Fruit fly (Drosophila melanogaster) whole organism, prepupa: ENCODE data around the gene sit.

Experiments
- CG10631 ChIP-seq: fragments of 200-800 bp; sonication (Bioruptor generic); optimal IDR thresholded peaks from 2 replicates; lab custom pipeline; 2016; ENCODE audit warnings: missing biosample characterization, missing genetic modification characterization
- CG10669 ChIP-seq: fragments of 200-800 bp; sonication (Bioruptor generic); optimal IDR thresholded peaks from 3 replicates; lab custom pipeline; 2018; ENCODE audit warnings: missing biosample characterization, mild to moderate bottlenecking, missing genetic modification characterization, moderate library complexity
- CG11762 ChIP-seq: fragments of 200-800 bp; sonication (Bioruptor generic); optimal IDR thresholded peaks from 3 replicates; lab custom pipeline; 2016; ENCODE audit warnings: missing biosample characterization, missing genetic modification characterization; ENCODE audit not compliant: insufficient read depth
- CG11902 ChIP-seq: fragments of 200-800 bp; sonication (Bioruptor generic); optimal IDR thresholded peaks from 3 replicates; lab custom pipeline; 2016; ENCODE audit warnings: missing biosample characterization, missing genetic modification characterization
- CG1621 ChIP-seq: fragments of 200-800 bp; sonication (Bioruptor generic); optimal IDR thresholded peaks from 3 replicates; lab custom pipeline; 2018; ENCODE audit warnings: missing biosample characterization, mild to moderate bottlenecking, missing genetic modification characterization
- CG16779 ChIP-seq: fragments of 200-800 bp; sonication (Bioruptor generic); optimal IDR thresholded peaks from 3 replicates; lab custom pipeline; 2017; ENCODE audit warnings: missing biosample characterization, mild to moderate bottlenecking, missing genetic modification characterization
- CG3032 ChIP-seq: fragments of 200-800 bp; optimal IDR thresholded peaks from 2 replicates; lab custom pipeline; 2019; ENCODE audit warnings: missing biosample characterization, mild to moderate bottlenecking, missing genetic modification characterization, moderate library complexity
- CG31627 ChIP-seq: fragments of 200-800 bp; sonication (Bioruptor generic); optimal IDR thresholded peaks from 3 replicates; lab custom pipeline; 2016; ENCODE audit warnings: missing biosample characterization, missing genetic modification characterization
- CG32006 ChIP-seq: fragments of 200-800 bp; sonication (Bioruptor generic); optimal IDR thresholded peaks from 3 replicates; lab custom pipeline; 2017; ENCODE audit warnings: missing biosample characterization, mild to moderate bottlenecking, missing genetic modification characterization
- CG3919 ChIP-seq: fragments of 200-800 bp; sonication (Bioruptor generic); optimal IDR thresholded peaks from 3 replicates; lab custom pipeline; 2016; ENCODE audit warnings: missing biosample characterization, missing genetic modification characterization
- CG6163 ChIP-seq: fragments of 200-800 bp; sonication (Bioruptor generic); IDR thresholded peaks from 3 replicates; pipeline ENCODE4 v1.3.6; 2022; ENCODE audit warnings: missing biosample characterization, missing genetic modification characterization
- CG6276 ChIP-seq: fragments of 200-800 bp; sonication (Bioruptor generic); optimal IDR thresholded peaks from 2 replicates; lab custom pipeline; 2017; ENCODE audit warnings: missing biosample characterization, mild to moderate bottlenecking, missing genetic modification characterization
- CG6854 ChIP-seq: fragments of 200-800 bp; sonication (Bioruptor generic); optimal IDR thresholded peaks from 2 replicates; lab custom pipeline; 2017; ENCODE audit warnings: missing biosample characterization, mild to moderate bottlenecking, missing genetic modification characterization
- CG7368 ChIP-seq: fragments of 200-800 bp; sonication (Bioruptor generic); optimal IDR thresholded peaks from 3 replicates; lab custom pipeline; 2016; ENCODE audit warnings: missing biosample characterization, missing genetic modification characterization
- CG8319 ChIP-seq: fragments of 200-800 bp; sonication (Bioruptor generic); optimal IDR thresholded peaks from 3 replicates; lab custom pipeline; 2016; ENCODE audit warnings: missing biosample characterization, missing genetic modification characterization
- Eip78C ChIP-seq: fragments of 200-800 bp; sonication (Bioruptor generic); peaks from one replicate; lab custom pipeline; 2016; ENCODE audit warnings: missing biosample characterization, missing genetic modification characterization
- Eip93F ChIP-seq: fragments of 200-800 bp; sonication (Bioruptor generic); optimal IDR thresholded peaks from 2 replicates; lab custom pipeline; 2016; ENCODE audit warnings: missing biosample characterization, mild to moderate bottlenecking, missing genetic modification characterization
- Gug ChIP-seq: fragments of 200-800 bp; sonication (Bioruptor generic); IDR thresholded peaks from 2 replicates; pipeline ENCODE4 v1.3.6; 2022; ENCODE audit warnings: missing biosample characterization, missing genetic modification characterization
- Hr39 ChIP-seq: fragments of 200-800 bp; sonication (Bioruptor generic); optimal IDR thresholded peaks from 2 replicates; lab custom pipeline; 2016; ENCODE audit warnings: missing biosample characterization, missing genetic modification characterization
- Met ChIP-seq: fragments of 200-800 bp; sonication (Bioruptor generic); optimal IDR thresholded peaks from 3 replicates; lab custom pipeline; 2016; ENCODE audit warnings: missing biosample characterization, missing genetic modification characterization
- Smox ChIP-seq: fragments of 200-800 bp; sonication (Bioruptor generic); optimal IDR thresholded peaks from 3 replicates; lab custom pipeline; 2016; ENCODE audit warnings: missing biosample characterization, missing genetic modification characterization
- Sox102F ChIP-seq: fragments of 200-800 bp; sonication (Bioruptor generic); optimal IDR thresholded peaks from 2 replicates; lab custom pipeline; 2016; ENCODE audit warnings: missing biosample characterization, mild to moderate bottlenecking, missing genetic modification characterization
- Sox14 ChIP-seq: fragments of 200-800 bp; sonication (Bioruptor generic); optimal IDR thresholded peaks from 3 replicates; lab custom pipeline; 2016; ENCODE audit warnings: missing biosample characterization, missing genetic modification characterization
- acj6 ChIP-seq: fragments of 200-800 bp; sonication (Bioruptor generic); optimal IDR thresholded peaks from 3 replicates; lab custom pipeline; 2016; ENCODE audit warnings: missing biosample characterization, missing genetic modification characterization
- cyc ChIP-seq: fragments of 200-800 bp; sonication (Bioruptor generic); optimal IDR thresholded peaks from 3 replicates; lab custom pipeline; 2016; ENCODE audit warnings: missing biosample characterization, missing genetic modification characterization
- dsx ChIP-seq: fragments of 200-800 bp; optimal IDR thresholded peaks from 3 replicates; lab custom pipeline; 2019; ENCODE audit warnings: missing biosample characterization, mild to moderate bottlenecking, missing genetic modification characterization, moderate library complexity; ENCODE audit not compliant: poor library complexity, severe bottlenecking
- esn ChIP-seq: fragments of 200-800 bp; sonication (Bioruptor generic); optimal IDR thresholded peaks from 2 replicates; lab custom pipeline; 2016; ENCODE audit warnings: missing biosample characterization, mild to moderate bottlenecking, missing genetic modification characterization, moderate library complexity
- fd59A ChIP-seq: fragments of 200-800 bp; sonication (Bioruptor generic); optimal IDR thresholded peaks from 2 replicates; lab custom pipeline; 2017; ENCODE audit warnings: missing biosample characterization, mild to moderate bottlenecking, missing genetic modification characterization, missing genetic modification reagents
- fd85E ChIP-seq: fragments of 200-800 bp; sonication (Bioruptor generic); optimal IDR thresholded peaks from 3 replicates; lab custom pipeline; 2016; ENCODE audit warnings: missing biosample characterization, missing genetic modification characterization
- fkh ChIP-seq: fragments of 200-800 bp; sonication (Bioruptor generic); optimal IDR thresholded peaks from 3 replicates; lab custom pipeline; 2017; ENCODE audit warnings: missing biosample characterization, mild to moderate bottlenecking, missing genetic modification characterization, moderate library complexity
- lz ChIP-seq: fragments of 200-800 bp; sonication (Bioruptor generic); optimal IDR thresholded peaks from 3 replicates; lab custom pipeline; 2016; ENCODE audit warnings: missing biosample characterization, missing genetic modification characterization
- net ChIP-seq: fragments of 200-800 bp; sonication (Bioruptor generic); optimal IDR thresholded peaks from 3 replicates; lab custom pipeline; 2016; ENCODE audit warnings: missing biosample characterization, missing genetic modification characterization
- pdm3 ChIP-seq: fragments of 200-800 bp; sonication (Bioruptor generic); optimal IDR thresholded peaks from 3 replicates; lab custom pipeline; 2016; ENCODE audit warnings: missing biosample characterization, missing genetic modification characterization
- salr ChIP-seq, 2 experiments: fragments of 200-800 bp; sonication (Bioruptor generic); optimal IDR thresholded peaks; 3 replicates each; lab custom pipeline; 2016 to 2018; ENCODE audit warnings: missing biosample characterization in 2 of 2, missing genetic modification characterization in 2 of 2, mild to moderate bottlenecking in 1 of 2
- spab ChIP-seq: fragments of 200-800 bp; sonication (Bioruptor generic); optimal IDR thresholded peaks from 2 replicates; lab custom pipeline; 2017; ENCODE audit warnings: missing biosample characterization, mild to moderate bottlenecking, missing genetic modification characterization, missing genetic modification reagents
- topi ChIP-seq: fragments of 200-800 bp; sonication (Bioruptor generic); optimal IDR thresholded peaks from 3 replicates; lab custom pipeline; 2016; ENCODE audit warnings: missing biosample characterization, missing genetic modification characterization
- vri ChIP-seq: fragments of 200-800 bp; sonication (Bioruptor generic); optimal IDR thresholded peaks from 3 replicates; lab custom pipeline; 2016; ENCODE audit warnings: missing biosample characterization, mild to moderate bottlenecking, missing genetic modification characterization

sit gene

dm6 chr3R:22587419-22587963 lies 25.1 kb upstream of the sit start, which contains the start of gene Efa6 (continued):
- no peak for TF ChIP-seq pdm3 (GFP tag; lab: Kevin White, UChicago)
- TF ChIP-seq salr (GFP tag; optimal IDR thresholded peaks at IDR 0.05; lab: Kevin White, UChicago) = no peak
- no peak for TF ChIP-seq Met (GFP tag; lab: Kevin White, UChicago)
- TF ChIP-seq CG6163 = no peak
- no peak for TF ChIP-seq CG10631 (GFP tag; lab: Kevin White, UChicago)
- peak; percentile 53 for TF ChIP-seq esn (GFP tag; lab: Kevin White, UChicago)
- no peak for TF ChIP-seq vri (GFP tag; lab: Kevin White, UChicago)
- no peak for TF ChIP-seq CG16779
- peak; percentile 40 for TF ChIP-seq topi
- TF ChIP-seq CG8319 = no peak
- TF ChIP-seq net (GFP tag; lab: Kevin White, UChicago) = no peak
- peak; percentile 53 for TF ChIP-seq Sox14

dm6 chr3R:22586525-22586924 lies 24.2 kb upstream of the sit start, which contains the start of gene btn:
btn (minus strand) TSS chr3R:22586625.
- TF ChIP-seq cyc (GFP tag; lab: Kevin White, UChicago) = no peak
- TF ChIP-seq CG31627 (GFP tag; lab: Kevin White, UChicago) = no peak
- TF ChIP-seq CG10631 (GFP tag; lab: Kevin White, UChicago) = no peak
- no peak for TF ChIP-seq CG16779
- no peak for TF ChIP-seq CG1621 (tag; lab: Kevin White, UChicago)
- no peak for TF ChIP-seq spab
- TF ChIP-seq CG6854 (GFP tag; lab: Kevin White, UChicago) = no peak
- no peak for TF ChIP-seq acj6
- no peak for TF ChIP-seq lz (GFP tag; lab: Kevin White, UChicago)
- no peak for TF ChIP-seq pdm3 (GFP tag; lab: Kevin White, UChicago)
- no peak for TF ChIP-seq Smox (GFP tag; lab: Kevin White, UChicago)

DNA sequence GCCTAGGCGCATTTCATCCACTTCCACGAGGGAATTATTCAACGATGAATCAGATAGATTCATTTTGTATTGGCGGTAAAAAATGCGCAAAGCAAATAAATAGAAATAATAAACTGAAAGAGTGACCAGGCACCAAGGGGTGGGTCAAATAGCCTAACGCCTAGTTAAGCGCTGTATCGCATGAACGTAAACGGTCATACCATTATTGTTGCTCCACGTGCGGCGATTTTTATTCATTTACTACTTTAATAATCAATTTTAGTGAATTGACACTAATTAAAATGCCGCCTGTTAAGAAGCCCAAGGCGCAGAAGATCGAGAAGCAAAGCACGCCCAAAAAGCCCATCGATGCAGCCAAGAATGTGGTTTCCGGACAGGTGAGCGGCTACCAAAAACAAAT lies 22.2 kb upstream of the sit start, which contains the start of the genes CG33107 and CG6937:
Gene CG33107 (minus strand): TSS at position 137 of the 400 bp plus-strand sequence.
Gene CG6937 (plus strand): TSS at position 192 of the 400 bp plus-strand sequence.
- peak; percentile 84 for TF ChIP-seq fkh
- no peak for TF ChIP-seq topi
- no peak for TF ChIP-seq fd59A (GFP tag; lab: Kevin White, UChicago)
- no peak for TF ChIP-seq fd85E (GFP tag; lab: Kevin White, UChicago)
- no peak for TF ChIP-seq CG6163
- TF ChIP-seq CG3919 (GFP tag; lab: Kevin White, UChicago) = no peak
- TF ChIP-seq Eip78C (GFP tag; lab: Kevin White, UChicago) = peak; percentile 10
- no peak for TF ChIP-seq Gug
- no peak for TF ChIP-seq Hr39 (GFP tag; lab: Kevin White, UChicago)
- TF ChIP-seq CG11762 = no peak
- no peak for TF ChIP-seq CG11902 (GFP tag; lab: Kevin White, UChicago)

DNA sequence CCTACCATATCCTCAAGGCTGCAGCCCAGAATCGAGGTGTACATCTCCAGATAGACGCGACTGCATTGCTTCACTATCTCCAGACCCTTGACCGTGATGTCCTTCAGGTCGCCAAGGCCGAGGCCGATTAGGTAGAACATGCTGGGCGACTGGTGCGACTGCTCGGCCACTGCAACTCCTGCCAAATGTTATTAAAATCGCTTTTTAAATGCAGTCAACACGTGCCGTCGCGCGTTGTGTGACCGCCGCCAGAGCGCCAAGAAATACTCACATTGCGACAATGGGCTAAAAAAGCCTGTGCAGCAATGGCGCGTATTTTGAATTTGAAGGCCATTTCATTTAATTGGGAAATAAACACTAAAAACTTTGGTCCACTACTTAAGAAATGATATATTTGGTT lies 20.6 kb upstream of the sit start, which contains the start of gene Dph5:
Gene Dph5 (minus strand): TSS at position 245 of the 400 bp plus-strand sequence.
- TF ChIP-seq CG7368 (GFP tag; lab: Kevin White, UChicago) (no peak), Sox14 (no peak), Met (GFP tag; lab: Kevin White, UChicago) (no peak), Eip93F (GFP tag; lab: Kevin White, UChicago) (no peak), CG3919 (GFP tag; lab: Kevin White, UChicago) (no peak), CG10669 (GFP tag; lab: Kevin White, UChicago) (no peak), Sox102F (no peak), CG11902 (GFP tag; lab: Kevin White, UChicago) (no peak), acj6 (no peak)

DNA sequence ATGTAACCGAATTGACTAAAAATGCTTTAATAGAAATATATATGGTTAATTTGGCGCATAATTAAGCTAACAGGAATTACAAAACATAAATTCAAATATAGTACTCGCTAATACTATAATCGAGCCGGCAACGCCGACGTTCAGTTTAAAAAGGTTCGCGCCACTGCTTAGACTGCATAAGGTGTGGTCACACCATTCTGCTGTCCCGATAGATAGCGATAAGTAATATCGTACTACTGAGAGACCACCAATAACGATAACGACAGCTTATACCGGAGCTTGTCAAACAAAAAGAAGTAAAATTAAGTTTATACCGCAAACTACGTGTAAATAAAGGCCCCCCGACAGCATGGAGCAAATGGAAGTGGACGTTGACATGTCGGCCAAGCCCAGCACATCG lies 18.2 kb upstream of the sit start, which contains the start of gene CSN6:
Gene CSN6 (plus strand): TSS at position 228 of the 400 bp plus-strand sequence.
- TF ChIP-seq Eip78C (GFP tag; lab: Kevin White, UChicago) (peak; percentile 15), Sox14 (peak; percentile 36), CG32006 (GFP tag; lab: Kevin White, UChicago) (no peak), CG6276 (no peak), CG11762 (no peak), dsx (GFP tag; lab: Kevin White, UChicago) (peak; percentile 67), acj6 (no peak), CG3032 (peak; percentile 19)
